Fruit fly (Drosophila melanogaster): Measurements from ENCODE around the gene CG1265.

Gene CG1265

DNA sequence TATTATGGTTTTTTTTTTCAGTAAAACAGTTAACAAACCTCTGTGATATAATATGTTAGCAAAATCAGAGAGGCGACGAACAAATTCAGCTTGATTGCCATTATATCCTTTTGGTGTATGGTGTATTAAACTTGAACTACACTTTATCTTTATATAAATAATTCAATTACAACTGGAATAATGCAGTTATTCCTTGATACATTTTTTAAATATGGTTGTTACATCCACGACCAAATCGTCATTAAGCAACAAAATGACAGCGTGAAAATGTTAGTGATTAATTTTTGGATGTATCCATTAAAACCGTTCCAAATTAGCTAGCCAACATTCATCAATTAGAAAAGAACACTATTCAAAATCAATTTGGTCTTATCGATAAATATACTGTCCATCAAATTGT is 12.8 kb downstream of the CG1265 start, which contains the start of gene CG33764:
CG33764 (minus strand) TSS at position 101 of the 400 bp plus-strand sequence.
- TF ChIP-seq Dll (optimal IDR thresholded peaks at IDR 0.05) (no peak), psq (optimal IDR thresholded peaks at IDR 0.05) (no peak), CG8478 (optimal IDR thresholded peaks at IDR 0.05) (no peak), usp (GFP tag; optimal IDR thresholded peaks at IDR 0.05) (no peak), EcR (GFP tag; optimal IDR thresholded peaks at IDR 0.05) (no peak), pan (optimal IDR thresholded peaks at IDR 0.05) (no peak)

- TF ChIP-seq EcR (GFP tag; optimal IDR thresholded peaks at IDR 0.05) (no peak), pan (optimal IDR thresholded peaks at IDR 0.05) (no peak), psq (optimal IDR thresholded peaks at IDR 0.05) (no peak), usp (GFP tag; optimal IDR thresholded peaks at IDR 0.05) (no peak), Dll (optimal IDR thresholded peaks at IDR 0.05) (no peak), CG8478 (optimal IDR thresholded peaks at IDR 0.05) (no peak)
Measured at dm6 chr3L:4269208-4269607, 14.6 kb downstream of the CG1265 start.

DNA sequence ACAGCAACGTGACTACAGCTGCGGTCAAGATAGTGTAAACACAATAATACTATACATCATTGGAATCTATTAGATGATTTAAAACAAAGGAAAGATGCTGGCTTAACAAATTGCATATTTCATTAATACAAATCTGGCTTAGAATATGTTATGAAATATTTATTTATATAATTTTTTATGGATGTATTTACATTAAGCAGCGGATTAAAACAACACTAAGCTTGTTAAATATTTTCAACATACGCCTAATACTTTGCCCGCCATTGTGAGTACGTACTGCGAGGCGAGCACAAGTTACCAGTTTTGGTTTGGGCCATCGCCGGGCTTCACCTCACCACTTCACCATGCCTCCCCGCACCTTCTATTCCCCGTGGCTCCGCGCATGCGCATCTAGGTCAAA is 15.3 kb downstream of the CG1265 start:
- no peak for TF ChIP-seq pan (optimal IDR thresholded peaks at IDR 0.05)
- TF ChIP-seq psq (optimal IDR thresholded peaks at IDR 0.05), result no peak
- no peak for TF ChIP-seq usp (GFP tag; optimal IDR thresholded peaks at IDR 0.05)
- no peak for TF ChIP-seq Dll (optimal IDR thresholded peaks at IDR 0.05)
- no peak for TF ChIP-seq EcR (GFP tag; optimal IDR thresholded peaks at IDR 0.05)
- TF ChIP-seq CG8478 (optimal IDR thresholded peaks at IDR 0.05), result no peak

- TF ChIP-seq Dll (optimal IDR thresholded peaks at IDR 0.05) (no peak), CG8478 (optimal IDR thresholded peaks at IDR 0.05) (no peak), usp (GFP tag; optimal IDR thresholded peaks at IDR 0.05) (no peak), pan (optimal IDR thresholded peaks at IDR 0.05) (no peak), psq (optimal IDR thresholded peaks at IDR 0.05) (no peak), EcR (GFP tag; optimal IDR thresholded peaks at IDR 0.05) (no peak)
Measured at dm6 chr3L:4270949-4271827, 16.6 kb downstream of the CG1265 start.

dm6 chr3L:4272167-4272773 is 17.7 kb downstream of the CG1265 start:
- TF ChIP-seq EcR (GFP tag; optimal IDR thresholded peaks at IDR 0.05) (peak; percentile 13 to 89), psq (optimal IDR thresholded peaks at IDR 0.05) (no peak), pan (optimal IDR thresholded peaks at IDR 0.05) (no peak), Dll (optimal IDR thresholded peaks at IDR 0.05) (no peak), usp (GFP tag; optimal IDR thresholded peaks at IDR 0.05) (no peak), CG8478 (optimal IDR thresholded peaks at IDR 0.05) (no peak)

DNA sequence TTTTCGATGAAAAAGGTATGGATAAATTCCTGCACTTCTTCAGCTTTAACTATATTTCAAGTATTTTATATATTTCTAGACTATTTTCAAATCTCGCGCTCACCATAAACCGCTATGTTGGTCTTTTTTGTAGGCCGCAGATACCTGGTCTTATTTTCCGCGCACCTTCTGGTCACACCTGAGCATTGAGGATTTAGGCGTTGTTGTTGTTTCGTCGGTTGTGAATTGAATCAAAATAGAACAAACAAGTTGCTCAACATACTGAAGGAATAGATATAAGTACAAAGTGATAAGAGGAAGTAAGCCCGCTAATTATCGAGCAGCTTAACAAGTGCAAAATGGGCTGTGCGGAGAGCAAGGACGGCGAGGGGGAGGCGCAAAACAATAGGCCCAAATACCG is 23.2 kb downstream of the CG1265 start, which contains the start of gene Ctl1:
Ctl1 (plus strand) TSS at position 167 of the 400 bp plus-strand sequence.
- TF ChIP-seq pan (optimal IDR thresholded peaks at IDR 0.05) (no peak), EcR (GFP tag; optimal IDR thresholded peaks at IDR 0.05) (no peak), Dll (optimal IDR thresholded peaks at IDR 0.05) (no peak), psq (optimal IDR thresholded peaks at IDR 0.05) (no peak), CG8478 (optimal IDR thresholded peaks at IDR 0.05) (no peak), usp (GFP tag; optimal IDR thresholded peaks at IDR 0.05) (no peak)

dm6 chr3L:4282627-4283026 is 28.1 kb downstream of the CG1265 start, which contains the start of gene CG11583:
Gene CG11583 (minus strand): TSS chr3L:4282817.
- TF ChIP-seq pan (optimal IDR thresholded peaks at IDR 0.05) (no peak), Dll (optimal IDR thresholded peaks at IDR 0.05) (no peak), EcR (GFP tag; optimal IDR thresholded peaks at IDR 0.05) (no peak), usp (GFP tag; optimal IDR thresholded peaks at IDR 0.05) (no peak), psq (optimal IDR thresholded peaks at IDR 0.05) (no peak), CG8478 (optimal IDR thresholded peaks at IDR 0.05) (no peak)

- TF ChIP-seq usp (GFP tag; optimal IDR thresholded peaks at IDR 0.05), result no peak
- TF ChIP-seq Dll (optimal IDR thresholded peaks at IDR 0.05), result no peak
- TF ChIP-seq psq (optimal IDR thresholded peaks at IDR 0.05), result no peak
- TF ChIP-seq pan (optimal IDR thresholded peaks at IDR 0.05), result no peak
- TF ChIP-seq CG8478 (optimal IDR thresholded peaks at IDR 0.05), result no peak
- no peak for TF ChIP-seq EcR (GFP tag; optimal IDR thresholded peaks at IDR 0.05)
Measured at dm6 chr3L:4283428-4284089, 29.0 kb downstream of the CG1265 start, which contains the start of the genes srw and CG1316. Gene srw (minus strand): TSS chr3L:4283478. Gene CG1316 (plus strand): TSS chr3L:4283851.

DNA sequence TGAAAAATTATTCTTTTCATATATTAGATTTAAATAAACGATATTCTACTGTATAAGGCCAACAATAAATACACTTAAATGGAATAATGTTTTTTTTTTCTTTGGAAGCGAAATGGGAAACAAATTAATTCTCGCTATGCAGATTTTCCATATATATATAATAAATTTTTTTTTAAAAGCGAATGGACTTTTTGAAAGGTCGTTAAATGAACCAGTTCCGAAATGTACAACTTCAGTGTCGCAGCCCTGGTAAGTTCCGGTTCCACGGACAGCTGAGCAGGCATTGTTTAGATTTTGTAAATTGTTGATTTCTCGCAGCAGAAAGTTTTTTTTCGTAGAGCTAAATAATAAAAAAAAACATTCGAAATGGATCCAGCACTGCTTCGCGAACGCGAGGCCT is 32.2 kb downstream of the CG1265 start, which contains the start of gene TfIIEbeta:
TfIIEbeta (plus strand) TSS at position 255 of the 400 bp plus-strand sequence.
- TF ChIP-seq psq (optimal IDR thresholded peaks at IDR 0.05), result no peak
- TF ChIP-seq pan (optimal IDR thresholded peaks at IDR 0.05), result no peak
- no peak for TF ChIP-seq EcR (GFP tag; optimal IDR thresholded peaks at IDR 0.05)
- no peak for TF ChIP-seq CG8478 (optimal IDR thresholded peaks at IDR 0.05)
- TF ChIP-seq usp (GFP tag; optimal IDR thresholded peaks at IDR 0.05), result no peak
- TF ChIP-seq Dll (optimal IDR thresholded peaks at IDR 0.05), result no peak

DNA sequence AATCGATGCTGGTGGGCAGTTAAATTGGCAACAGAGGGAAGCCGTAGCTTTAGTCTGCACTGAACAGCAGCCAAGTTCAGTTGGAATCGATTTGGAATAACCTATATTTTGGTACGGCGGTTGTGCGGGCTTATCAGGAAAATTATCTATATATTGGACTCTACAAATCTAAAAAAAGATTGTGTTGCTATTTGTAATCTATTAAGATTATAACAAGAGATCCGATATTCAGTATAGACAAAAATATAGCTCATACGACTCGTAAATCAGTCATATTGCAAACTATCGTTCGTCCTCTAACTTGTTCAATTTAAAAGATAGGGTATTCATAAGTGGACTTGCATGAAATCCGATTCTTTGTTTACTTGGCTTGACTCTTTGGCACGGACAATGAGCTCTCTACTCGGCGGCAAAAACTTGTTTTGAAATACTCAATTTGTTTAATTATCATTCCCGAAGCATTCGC is 34.0 kb downstream of the CG1265 start, which contains the start of gene Hexo1:
Hexo1 (plus strand) TSS at position 51 of the 466 bp plus-strand sequence.
- TF ChIP-seq CG8478 (optimal IDR thresholded peaks at IDR 0.05) (no peak), pan (optimal IDR thresholded peaks at IDR 0.05) (no peak)

dm6 chr3L:4292120-4292697 is 37.6 kb downstream of the CG1265 start, which contains the start of the genes CG15012 and Fdx2:
Gene CG15012 (minus strand): TSS chr3L:4292246.
Gene Fdx2 (plus strand): TSS chr3L:4292482.
- TF ChIP-seq CG8478 (optimal IDR thresholded peaks at IDR 0.05), result no peak
- no peak for TF ChIP-seq pan (optimal IDR thresholded peaks at IDR 0.05)
- no peak for TF ChIP-seq Dll (optimal IDR thresholded peaks at IDR 0.05)
- TF ChIP-seq usp (GFP tag; optimal IDR thresholded peaks at IDR 0.05), result no peak
- TF ChIP-seq psq (optimal IDR thresholded peaks at IDR 0.05), result no peak
- no peak for TF ChIP-seq EcR (GFP tag; optimal IDR thresholded peaks at IDR 0.05)

Measured in whole organism.